Worm (Caenorhabditis elegans): Measurements from ENCODE around the gene R13D11.10.

ce11 chrV:808260-808659 is 4.7 kb downstream of the R13D11.10 start:
- TF ChIP-seq crh-2 (tag; optimal IDR thresholded peaks at IDR 0.05): no peak
- no peak for TF ChIP-seq skn-1 (tag; optimal IDR thresholded peaks at IDR 0.05)
- no peak for TF ChIP-seq fos-1 (tag; optimal IDR thresholded peaks at IDR 0.05)
- no peak for TF ChIP-seq lin-13 (GFP tag; optimal IDR thresholded peaks at IDR 0.05)
- no peak for TF ChIP-seq lin-39 (tag; optimal IDR thresholded peaks at IDR 0.05)
- TF ChIP-seq unc-55 (GFP tag; optimal IDR thresholded peaks at IDR 0.05): no peak
- TF ChIP-seq snpc-4 (tag; optimal IDR thresholded peaks at IDR 0.05): no peak
- TF ChIP-seq nhr-237 (tag; optimal IDR thresholded peaks at IDR 0.05): no peak
- no peak for TF ChIP-seq unc-62 (GFP tag; optimal IDR thresholded peaks at IDR 0.05)
- no peak for TF ChIP-seq ama-1 (optimal IDR thresholded peaks at IDR 0.05)
- TF ChIP-seq nhr-10 (tag; optimal IDR thresholded peaks at IDR 0.05): no peak
- no peak for TF ChIP-seq dmd-4 (tag; optimal IDR thresholded peaks at IDR 0.05)
- TF ChIP-seq ceh-82 (tag; optimal IDR thresholded peaks at IDR 0.05): no peak
- no peak for TF ChIP-seq nhr-11 (tag; optimal IDR thresholded peaks at IDR 0.05)

Measured in whole organism, L2 larva.